Fruit fly (Drosophila melanogaster) whole organism, embryonic: ENCODE data around the gene fan.

ENCODE experiments used
- Ada2b ChIP-seq: fragments of 200-800 bp; sonication (Bioruptor generic); IDR thresholded peaks from 2 replicates; pipeline ENCODE4 v1.3.6; 2022; ENCODE audit warnings: missing biosample characterization, missing genetic modification characterization
- Atf-2 ChIP-seq: fragments of 200-800 bp; sonication (Bioruptor generic); optimal IDR thresholded peaks from 2 replicates; lab custom pipeline; 2016; ENCODE audit warnings: missing biosample characterization, missing genetic modification characterization
- Bgb ChIP-seq: fragments of 200-800 bp; sonication (Bioruptor generic); IDR thresholded peaks from 2 replicates; pipeline ENCODE4 v1.3.6; 2022; ENCODE audit warnings: missing biosample characterization, missing genetic modification characterization; ENCODE audit not compliant: partially characterized antibody
- CG10147 ChIP-seq: fragments of 200-800 bp; sonication (Bioruptor generic); optimal IDR thresholded peaks from 2 replicates; lab custom pipeline; 2019; ENCODE audit warnings: missing biosample characterization, mild to moderate bottlenecking, missing genetic modification characterization, moderate library complexity
- CG10959 ChIP-seq: fragments of 200-800 bp; sonication (Bioruptor generic); IDR thresholded peaks from 2 replicates; pipeline ENCODE4 v1.3.6; 2022; ENCODE audit warnings: missing biosample characterization, missing genetic modification characterization
- CG11504 ChIP-seq: fragments of 200-800 bp; sonication (Bioruptor generic); optimal IDR thresholded peaks from 3 replicates; lab custom pipeline; 2019; ENCODE audit warnings: missing biosample characterization, mild to moderate bottlenecking, missing genetic modification characterization, moderate library complexity
- CG12104 ChIP-seq: fragments of 200-800 bp; sonication (Bioruptor generic); optimal IDR thresholded peaks from 3 replicates; lab custom pipeline; 2016; ENCODE audit warnings: missing biosample characterization, missing genetic modification characterization
- CG12744 ChIP-seq: fragments of 200-800 bp; sonication (Bioruptor generic); optimal IDR thresholded peaks from 2 replicates; lab custom pipeline; 2016; ENCODE audit warnings: missing biosample characterization, missing genetic modification characterization
- CG13775 ChIP-seq: fragments of 200-800 bp; sonication (Bioruptor generic); optimal IDR thresholded peaks from 3 replicates; lab custom pipeline; 2017; ENCODE audit warnings: missing biosample characterization, mild to moderate bottlenecking, missing genetic modification characterization
- CG15073 ChIP-seq: fragments of 200-800 bp; sonication (Bioruptor generic); optimal IDR thresholded peaks from 2 replicates; lab custom pipeline; 2016; ENCODE audit warnings: missing biosample characterization, missing genetic modification characterization
- CG1602 ChIP-seq: fragments of 200-800 bp; sonication (Bioruptor generic); optimal IDR thresholded peaks from 3 replicates; lab custom pipeline; 2016; ENCODE audit warnings: missing biosample characterization, missing genetic modification characterization
- CG16863 ChIP-seq: fragments of 200-800 bp; sonication (Bioruptor generic); optimal IDR thresholded peaks from 3 replicates; lab custom pipeline; 2016; ENCODE audit warnings: missing biosample characterization, missing genetic modification characterization
- CG1792 ChIP-seq: fragments of 200-800 bp; sonication (Bioruptor generic); optimal IDR thresholded peaks from 2 replicates; lab custom pipeline; 2016; ENCODE audit warnings: missing biosample characterization, missing genetic modification characterization
- CG18262 ChIP-seq: fragments of 200-800 bp; optimal IDR thresholded peaks from 3 replicates; lab custom pipeline; 2019; ENCODE audit warnings: missing biosample characterization, mild to moderate bottlenecking, missing genetic modification characterization, moderate library complexity
- CG18476 ChIP-seq: fragments of 200-800 bp; sonication (Bioruptor generic); optimal IDR thresholded peaks from 2 replicates; lab custom pipeline; 2016; ENCODE audit warnings: missing biosample characterization, mild to moderate bottlenecking, missing genetic modification characterization
- CG2202 ChIP-seq: fragments of 200-800 bp; sonication (Bioruptor generic); optimal IDR thresholded peaks from 2 replicates; lab custom pipeline; 2018; ENCODE audit warnings: missing biosample characterization, mild to moderate bottlenecking, missing genetic modification characterization
- CG31224 ChIP-seq: fragments of 200-800 bp; sonication (Bioruptor generic); IDR thresholded peaks from 2 replicates; pipeline ENCODE4 v1.3.6; 2022; ENCODE audit warnings: missing biosample characterization, missing genetic modification characterization
- CG33557 ChIP-seq: fragments of 200-800 bp; sonication (Bioruptor generic); optimal IDR thresholded peaks from 2 replicates; lab custom pipeline; 2019; ENCODE audit warnings: missing biosample characterization, mild to moderate bottlenecking, missing genetic modification characterization, moderate library complexity
- CG4360 ChIP-seq: fragments of 200-800 bp; sonication (Bioruptor generic); IDR thresholded peaks from 2 replicates; pipeline ENCODE4 v1.3.6; 2022; ENCODE audit warnings: missing biosample characterization, missing genetic modification characterization
- CG5245 ChIP-seq: fragments of 200-800 bp; sonication (Bioruptor generic); optimal IDR thresholded peaks from 3 replicates; lab custom pipeline; 2016; ENCODE audit warnings: missing biosample characterization, missing genetic modification characterization
- CG6765 ChIP-seq: fragments of 200-800 bp; sonication (Bioruptor generic); optimal IDR thresholded peaks from 3 replicates; lab custom pipeline; 2017; ENCODE audit warnings: missing biosample characterization, mild to moderate bottlenecking, missing genetic modification characterization
- CG6791 ChIP-seq: fragments of 200-800 bp; sonication (Bioruptor generic); IDR thresholded peaks from 3 replicates; pipeline ENCODE4 v1.3.6; 2022; ENCODE audit warnings: missing biosample characterization, missing genetic modification characterization; ENCODE audit not compliant: partially characterized antibody
- CG7372 ChIP-seq: fragments of 200-800 bp; sonication (Bioruptor generic); IDR thresholded peaks from 2 replicates; pipeline ENCODE4 v1.3.6; 2022; ENCODE audit warnings: missing biosample characterization, missing genetic modification characterization
- CG8388 ChIP-seq: fragments of 200-800 bp; sonication (Bioruptor generic); optimal IDR thresholded peaks from 2 replicates; lab custom pipeline; 2019; ENCODE audit warnings: missing biosample characterization, mild to moderate bottlenecking, missing genetic modification characterization, moderate library complexity
- Chrac-16 ChIP-seq: fragments of 200-800 bp; sonication (Bioruptor generic); optimal IDR thresholded peaks from 3 replicates; lab custom pipeline; 2016; ENCODE audit warnings: missing biosample characterization, missing genetic modification characterization
- Dfd ChIP-seq, 2 experiments: fragments of >200 bp; optimal IDR thresholded peaks; 2 replicates each; lab custom pipeline; 2017; ENCODE audit warnings: missing biosample characterization in 2 of 2, missing genetic modification characterization in 2 of 2
- Dip2 ChIP-seq: fragments of 200-800 bp; sonication (Bioruptor generic); IDR thresholded peaks from 2 replicates; pipeline ENCODE4 v1.3.6; 2022; ENCODE audit warnings: missing biosample characterization, missing genetic modification characterization
- E2f1 ChIP-seq: fragments of 200-800 bp; sonication (Bioruptor generic); IDR thresholded peaks from 2 replicates; pipeline ENCODE4 v1.3.6; 2022; ENCODE audit warnings: missing biosample characterization, missing genetic modification characterization
- ERR ChIP-seq: fragments of 200-800 bp; sonication (Bioruptor generic); optimal IDR thresholded peaks from 2 replicates; lab custom pipeline; 2016; ENCODE audit warnings: missing biosample characterization, missing genetic modification characterization
- Hsf ChIP-seq: fragments of 200-800 bp; sonication (Bioruptor generic); optimal IDR thresholded peaks from 3 replicates; lab custom pipeline; 2016; ENCODE audit warnings: missing biosample characterization, missing genetic modification characterization
- MTF-1 ChIP-seq: fragments of 200-800 bp; sonication (Bioruptor generic); optimal IDR thresholded peaks from 2 replicates; lab custom pipeline; 2018; ENCODE audit warnings: missing biosample characterization, mild to moderate bottlenecking, missing genetic modification characterization, borderline replicate concordance
- Mes4 ChIP-seq: fragments of 200-800 bp; sonication (Bioruptor generic); optimal IDR thresholded peaks from 2 replicates; lab custom pipeline; 2016; ENCODE audit warnings: missing biosample characterization, missing genetic modification characterization
- Mrtf ChIP-seq: fragments of 200-800 bp; sonication (Bioruptor generic); IDR thresholded peaks from 3 replicates; pipeline ENCODE4 v1.3.6; 2022; ENCODE audit warnings: missing biosample characterization, missing genetic modification characterization
- NC2β ChIP-seq: fragments of 200-800 bp; sonication (Bioruptor generic); optimal IDR thresholded peaks from 2 replicates; lab custom pipeline; 2016; ENCODE audit warnings: missing biosample characterization, missing genetic modification characterization
- PHDP ChIP-seq: fragments of 200-800 bp; sonication (Bioruptor generic); optimal IDR thresholded peaks from 3 replicates; lab custom pipeline; 2018; ENCODE audit warnings: missing biosample characterization, mild to moderate bottlenecking, missing genetic modification characterization, moderate library complexity
- Pdp1 ChIP-seq, 2 experiments: fragments of 200-800 bp; sonication (Bioruptor generic); optimal IDR thresholded peaks; 3 replicates each; lab custom pipeline; 2016; ENCODE audit warnings: missing biosample characterization in 2 of 2, missing genetic modification characterization in 2 of 2, mild to moderate bottlenecking in 1 of 2, moderate library complexity in 1 of 2
- Rx ChIP-seq: fragments of 200-800 bp; sonication (Bioruptor generic); IDR thresholded peaks from 2 replicates; pipeline ENCODE4 v1.3.6; 2022; ENCODE audit warnings: missing biosample characterization, missing genetic modification characterization
- Usf ChIP-seq: fragments of 200-800 bp; sonication (Bioruptor generic); optimal IDR thresholded peaks from 2 replicates; lab custom pipeline; 2017; ENCODE audit warnings: missing genotype, missing biosample characterization, missing genetic modification characterization
- ash1 ChIP-seq: fragments of 200-800 bp; sonication (Bioruptor generic); optimal IDR thresholded peaks from 2 replicates; lab custom pipeline; 2018; ENCODE audit warnings: missing biosample characterization, mild to moderate bottlenecking, missing genetic modification characterization
- btn ChIP-seq: fragments of 200-800 bp; sonication (Bioruptor generic); optimal IDR thresholded peaks from 2 replicates; lab custom pipeline; 2016; ENCODE audit warnings: missing biosample characterization, missing genetic modification characterization
- corto ChIP-seq: fragments of 200-800 bp; sonication (Bioruptor generic); optimal IDR thresholded peaks from 2 replicates; lab custom pipeline; 2016; ENCODE audit warnings: missing biosample characterization, mild to moderate bottlenecking, missing genetic modification characterization, moderate library complexity
- gem ChIP-seq: fragments of 200-800 bp; sonication (Bioruptor generic); optimal IDR thresholded peaks from 2 replicates; lab custom pipeline; 2019; ENCODE audit warnings: missing biosample characterization, mild to moderate bottlenecking, missing genetic modification characterization, moderate library complexity
- her ChIP-seq: fragments of 200-800 bp; sonication (Bioruptor generic); optimal IDR thresholded peaks from 2 replicates; lab custom pipeline; 2016; ENCODE audit warnings: missing biosample characterization, missing genetic modification characterization
- mld ChIP-seq: fragments of 200-800 bp; sonication (Bioruptor generic); IDR thresholded peaks from 3 replicates; pipeline ENCODE4 v1.3.6; 2022; ENCODE audit warnings: missing biosample characterization, missing genetic modification characterization; ENCODE audit not compliant: partially characterized antibody
- org-1 ChIP-seq: fragments of 200-800 bp; sonication (Bioruptor generic); optimal IDR thresholded peaks from 2 replicates; lab custom pipeline; 2017; ENCODE audit warnings: missing biosample characterization, missing genetic modification characterization
- pfk ChIP-seq: fragments of 200-800 bp; sonication (Bioruptor generic); optimal IDR thresholded peaks from 2 replicates; lab custom pipeline; 2018; ENCODE audit warnings: missing biosample characterization, mild to moderate bottlenecking, missing genetic modification characterization, moderate library complexity
- psq ChIP-seq: fragments of 200-800 bp; sonication (Bioruptor generic); optimal IDR thresholded peaks from 2 replicates; lab custom pipeline; 2017; ENCODE audit warnings: missing biosample characterization, missing genetic modification characterization
- repo ChIP-seq: fragments of 200-800 bp; sonication (Bioruptor generic); optimal IDR thresholded peaks from 2 replicates; lab custom pipeline; 2016; ENCODE audit warnings: missing biosample characterization, missing genetic modification characterization
- scrt ChIP-seq: fragments of 200-800 bp; sonication (Bioruptor generic); optimal IDR thresholded peaks from 2 replicates; lab custom pipeline; 2018; ENCODE audit warnings: missing biosample characterization, mild to moderate bottlenecking, missing genetic modification characterization, moderate library complexity
- trem ChIP-seq: fragments of 200-800 bp; optimal IDR thresholded peaks from 3 replicates; lab custom pipeline; 2019; ENCODE audit warnings: missing biosample characterization, mild to moderate bottlenecking, missing genetic modification characterization, moderate library complexity
- wek ChIP-seq: fragments of 200-800 bp; sonication (Bioruptor generic); optimal IDR thresholded peaks from 3 replicates; lab custom pipeline; 2018; ENCODE audit warnings: missing biosample characterization, mild to moderate bottlenecking, missing genetic modification characterization, moderate library complexity
- zen ChIP-seq: fragments of 200-800 bp; sonication (Bioruptor generic); optimal IDR thresholded peaks from 3 replicates; lab custom pipeline; 2018; ENCODE audit warnings: missing biosample characterization, mild to moderate bottlenecking, missing genetic modification characterization, moderate library complexity

The fan gene

dm6 chr3L:8121590-8121989, 12.7 kb downstream of the fan start, which contains the start of gene ldbr (continued):
- TF ChIP-seq mld, result no peak
- TF ChIP-seq CG1602 (GFP tag; lab: Kevin White, UChicago), result no peak
- TF ChIP-seq Dfd (GFP tag; optimal IDR thresholded peaks at IDR 0.05; lab: Kevin White, UChicago), result no peak
- no peak for TF ChIP-seq CG10147 (GFP tag; lab: Kevin White, UChicago)
- TF ChIP-seq CG5245 (GFP tag; lab: Kevin White, UChicago), result no peak
- TF ChIP-seq btn (GFP tag; lab: Kevin White, UChicago), result no peak
- no peak for TF ChIP-seq CG7372 (GFP tag; lab: Robert Waterston, UW)
- no peak for TF ChIP-seq CG12104 (GFP tag; lab: Kevin White, UChicago)
- TF ChIP-seq repo (GFP tag; lab: Kevin White, UChicago), result no peak
- TF ChIP-seq Usf (GFP tag; lab: Kevin White, UChicago), result no peak
- TF ChIP-seq E2f1, result no peak
- TF ChIP-seq trem (tag; lab: Kevin White, UChicago), result peak; percentile 49
- no peak for TF ChIP-seq CG6765 (GFP tag; lab: Kevin White, UChicago)
- TF ChIP-seq wek (GFP tag; lab: Kevin White, UChicago), result no peak
- TF ChIP-seq CG33557 (GFP tag; lab: Kevin White, UChicago), result no peak
- TF ChIP-seq Rx (GFP tag; lab: Robert Waterston, UW), result no peak
- TF ChIP-seq Mrtf (GFP tag; lab: Robert Waterston, UW), result no peak
- no peak for TF ChIP-seq CG11504 (tag; lab: Kevin White, UChicago)
- peak; percentile 56 for TF ChIP-seq Bgb (GFP tag; lab: Robert Waterston, UW)
- TF ChIP-seq CG13775 (GFP tag; lab: Kevin White, UChicago), result no peak
- peak; percentile 57; the same call in 2 of the 3 replicates for TF ChIP-seq CG6791 (GFP tag; lab: Robert Waterston, UW)
- TF ChIP-seq Mes4 (GFP tag; lab: Kevin White, UChicago), result no peak
- TF ChIP-seq Atf-2 (GFP tag; lab: Kevin White, UChicago), result no peak
- TF ChIP-seq org-1 (GFP tag; lab: Kevin White, UChicago), result no peak
- TF ChIP-seq CG10959 (GFP tag; lab: Robert Waterston, UW), result no peak
- peak in 1 of 2 experiments; percentile 21 for TF ChIP-seq Pdp1 (GFP tag; optimal IDR thresholded peaks at IDR 0.05; lab: Kevin White, UChicago)
- TF ChIP-seq CG18476 (GFP tag; lab: Kevin White, UChicago), result no peak
- TF ChIP-seq CG18262, result peak; percentile 15
- no peak for TF ChIP-seq Ada2b
- TF ChIP-seq CG31224 (GFP tag; lab: Robert Waterston, UW), result no peak
- TF ChIP-seq CG16863, result no peak
- TF ChIP-seq Chrac-16, result no peak
- TF ChIP-seq gem (tag; lab: Kevin White, UChicago), result no peak
- TF ChIP-seq her (GFP tag; lab: Kevin White, UChicago), result no peak
- no peak for TF ChIP-seq CG12744 (GFP tag; lab: Kevin White, UChicago)
- no peak for TF ChIP-seq corto (GFP tag; lab: Kevin White, UChicago)
- TF ChIP-seq CG15073, result no peak
- no peak for TF ChIP-seq ERR (GFP tag; lab: Kevin White, UChicago)
- no peak for TF ChIP-seq CG4360 (GFP tag; lab: Robert Waterston, UW)
- TF ChIP-seq pfk (GFP tag; lab: Kevin White, UChicago), result peak; percentile 25
- TF ChIP-seq MTF-1 (GFP tag; lab: Kevin White, UChicago), result no peak
- TF ChIP-seq scrt (GFP tag; lab: Kevin White, UChicago), result peak; percentile 71
- no peak for TF ChIP-seq CG8388
- no peak for TF ChIP-seq Hsf (GFP tag; lab: Kevin White, UChicago)
- TF ChIP-seq zen, result peak; percentile 20
- TF ChIP-seq CG1792 (GFP tag; lab: Kevin White, UChicago), result no peak
- TF ChIP-seq Dip2 (GFP tag; lab: Robert Waterston, UW), result no peak
- TF ChIP-seq psq, result no peak
- no peak for TF ChIP-seq CG2202
- no peak for TF ChIP-seq NC2β (GFP tag; lab: Kevin White, UChicago)
- no peak for TF ChIP-seq ash1 (GFP tag; lab: Kevin White, UChicago)
- peak; percentile 37 for TF ChIP-seq PHDP
